Worm (Caenorhabditis elegans) whole organism, young adult: ENCODE measurements around the gene C49G7.10.

Experiments
- F49E8.2 ChIP-seq: sonication (generic microtip); optimal IDR thresholded peaks from 3 replicates; lab custom pipeline; 2017; ENCODE audit warnings: missing genetic modification characterization, mild to moderate bottlenecking, missing compliant biosample characterization, antibody characterized with exemption, moderate library complexity; ENCODE audit not compliant: insufficient read depth
- F52B5.7 ChIP-seq: sonication (generic microtip); optimal IDR thresholded peaks from 2 replicates; lab custom pipeline; 2016; ENCODE audit warnings: mild to moderate bottlenecking, missing genetic modification characterization, missing compliant biosample characterization
- F57A8.1 ChIP-seq: fragments of 200-800 bp; sonication (Bioruptor generic); optimal IDR thresholded peaks from 2 replicates; lab custom pipeline; 2018; ENCODE audit warnings: mild to moderate bottlenecking, missing genetic modification characterization, moderate library complexity, missing compliant biosample characterization
- T26A5.8 ChIP-seq: sonication (generic microtip); optimal IDR thresholded peaks from 2 replicates; lab custom pipeline; 2016; ENCODE audit warnings: missing genetic modification characterization, missing compliant biosample characterization
- Y67H2A.10 ChIP-seq: fragments of 200-800 bp; sonication (Bioruptor generic); conservative IDR thresholded peaks from 2 replicates; pipeline ENCODE4 v1.3.6; 2022; ENCODE audit warnings: missing genetic modification reagents, missing genetic modification characterization, missing compliant biosample characterization
- Y79H2A.3 ChIP-seq: fragments of 200-800 bp; sonication (Bioruptor generic); conservative IDR thresholded peaks from 2 replicates; pipeline ENCODE4 v1.3.6; 2022; ENCODE audit warnings: missing genetic modification reagents, missing genetic modification characterization, missing compliant biosample characterization
- Y95B8A.8 ChIP-seq: fragments of 200-800 bp; sonication (Bioruptor generic); IDR thresholded peaks from 2 replicates; pipeline ENCODE4 v1.3.6; 2022; ENCODE audit warnings: missing genetic modification reagents, missing genetic modification characterization, missing compliant biosample characterization
- ZK185.1 ChIP-seq: sonication (generic microtip); optimal IDR thresholded peaks from 2 replicates; lab custom pipeline; 2016; ENCODE audit warnings: mild to moderate bottlenecking, missing genetic modification characterization, missing compliant biosample characterization; ENCODE audit not compliant: poor library complexity, severe bottlenecking
- akir-1 ChIP-seq: fragments of 200-800 bp; sonication (Bioruptor generic); optimal IDR thresholded peaks from 2 replicates; lab custom pipeline; 2018; ENCODE audit warnings: mild to moderate bottlenecking, missing genetic modification characterization, moderate library complexity, missing compliant biosample characterization
- athp-1 ChIP-seq: sonication (generic microtip); optimal IDR thresholded peaks from 2 replicates; lab custom pipeline; 2017; ENCODE audit warnings: mild to moderate bottlenecking, missing genetic modification characterization, missing compliant biosample characterization
- bed-1 ChIP-seq: fragments of 200-800 bp; sonication (Bioruptor generic); IDR thresholded peaks from 2 replicates; pipeline ENCODE4 v1.3.6; 2022; ENCODE audit warnings: missing genetic modification reagents, missing genetic modification characterization, missing compliant biosample characterization
- cebp-1 ChIP-seq, 2 experiments: fragments of 200-800 bp in 1 of 2; sonication (Bioruptor generic) in 1 of 2; sonication (generic microtip) in 1 of 2; IDR thresholded peaks in 1 of 2; optimal IDR thresholded peaks in 1 of 2; 2 replicates each; pipeline versions ENCODE4 v1.3.6 to Lab custom; 2017 to 2022; ENCODE audit warnings: missing compliant biosample characterization in 2 of 2, missing genetic modification characterization in 2 of 2, mild to moderate bottlenecking in 1 of 2, missing genetic modification reagents in 1 of 2, moderate library complexity in 1 of 2
- ceh-79 ChIP-seq: sonication (generic microtip); optimal IDR thresholded peaks from 2 replicates; lab custom pipeline; 2017; ENCODE audit warnings: mild to moderate bottlenecking, missing genetic modification characterization, missing compliant biosample characterization
- ceh-91 ChIP-seq: fragments of 200-800 bp; sonication (Bioruptor generic); IDR thresholded peaks from 2 replicates; pipeline ENCODE4 v1.3.6; 2022; ENCODE audit warnings: missing genetic modification reagents, missing genetic modification characterization, missing compliant biosample characterization
- dox-1 ChIP-seq: fragments of 200-800 bp; sonication (Bioruptor generic); IDR thresholded peaks from 2 replicates; pipeline ENCODE4 v1.3.6; 2022; ENCODE audit warnings: missing genetic modification reagents, missing genetic modification characterization, missing compliant biosample characterization
- efl-1 ChIP-seq: fragments of 150-350 bp; optimal IDR thresholded peaks from 2 replicates; lab custom pipeline; 2014; ENCODE audit warnings: missing biosample characterization, missing genetic modification reagents, missing genetic modification characterization
- egl-44 ChIP-seq: fragments of 200-800 bp; sonication (Bioruptor generic); IDR thresholded peaks from 2 replicates; pipeline ENCODE4 v1.3.6; 2022; ENCODE audit warnings: missing genetic modification reagents, missing genetic modification characterization, missing compliant biosample characterization
- ets-4 ChIP-seq: fragments of 200-800 bp; sonication (Bioruptor generic); optimal IDR thresholded peaks from 2 replicates; lab custom pipeline; 2018; ENCODE audit warnings: mild to moderate bottlenecking, missing genetic modification characterization, missing compliant biosample characterization
- him-1 ChIP-seq: sonication (generic microtip); optimal IDR thresholded peaks from 2 replicates; lab custom pipeline; 2016; ENCODE audit warnings: missing genotype, missing genetic modification reagents, missing genetic modification characterization, missing compliant biosample characterization
- hlh-26 ChIP-seq: fragments of 200-800 bp; sonication (Bioruptor generic); conservative IDR thresholded peaks from 2 replicates; pipeline ENCODE4 v1.3.6; 2022; ENCODE audit warnings: missing genetic modification reagents, missing genetic modification characterization, missing compliant biosample characterization
- lag-1 ChIP-seq: fragments of 200-800 bp; sonication (Bioruptor generic); IDR thresholded peaks from 2 replicates; pipeline ENCODE4 v1.3.6; 2022; ENCODE audit warnings: missing genetic modification reagents, missing genetic modification characterization, missing compliant biosample characterization
- lir-1 ChIP-seq: fragments of 200-800 bp; sonication (Bioruptor generic); conservative IDR thresholded peaks from 2 replicates; pipeline ENCODE4 v1.3.6; 2022; ENCODE audit warnings: missing genetic modification reagents, missing genetic modification characterization, missing compliant biosample characterization
- lsl-1 ChIP-seq: fragments of 200-800 bp; sonication (Bioruptor generic); optimal IDR thresholded peaks from 2 replicates; lab custom pipeline; 2018; ENCODE audit warnings: mild to moderate bottlenecking, missing genetic modification characterization, moderate library complexity, missing compliant biosample characterization
- lsy-27 ChIP-seq: sonication (generic microtip); optimal IDR thresholded peaks from 2 replicates; lab custom pipeline; 2017; ENCODE audit warnings: missing genetic modification characterization, mild to moderate bottlenecking, missing compliant biosample characterization, antibody characterized with exemption, missing genotype, borderline replicate concordance; ENCODE audit not compliant: insufficient read depth
- madf-10 ChIP-seq: sonication (generic microtip); optimal IDR thresholded peaks from 2 replicates; lab custom pipeline; 2016; ENCODE audit warnings: mild to moderate bottlenecking, missing genetic modification characterization, missing compliant biosample characterization
- nfya-1 ChIP-seq: sonication (generic microtip); optimal IDR thresholded peaks from 2 replicates; lab custom pipeline; 2017; ENCODE audit warnings: antibody characterized with exemption, missing compliant biosample characterization, missing genetic modification characterization, borderline replicate concordance; ENCODE audit not compliant: insufficient read depth
- nhr-27 ChIP-seq: fragments of 200-800 bp; sonication (Bioruptor generic); optimal IDR thresholded peaks from 2 replicates; lab custom pipeline; 2018; ENCODE audit warnings: mild to moderate bottlenecking, missing genetic modification characterization, moderate library complexity, missing compliant biosample characterization
- pha-4 ChIP-seq: fragments of 150-350 bp; sonication (generic microtip); optimal IDR thresholded peaks from 2 replicates; lab custom pipeline; 2014; ENCODE audit warnings: missing biosample characterization, missing genetic modification reagents, missing genetic modification characterization
- snpc-3.4 ChIP-seq: sonication (generic microtip); optimal IDR thresholded peaks from 2 replicates; lab custom pipeline; 2017; ENCODE audit warnings: missing genetic modification characterization, mild to moderate bottlenecking, missing compliant biosample characterization, antibody characterized with exemption, moderate library complexity, missing genotype, missing genetic modification reagents
- sptf-2 ChIP-seq: fragments of 200-800 bp; sonication (Bioruptor generic); optimal IDR thresholded peaks from 2 replicates; lab custom pipeline; 2018; ENCODE audit warnings: mild to moderate bottlenecking, missing genetic modification characterization, missing compliant biosample characterization
- xnd-1 ChIP-seq: sonication (generic microtip); optimal IDR thresholded peaks from 2 replicates; lab custom pipeline; 2016; ENCODE audit warnings: missing genotype, missing genetic modification reagents, missing genetic modification characterization, missing compliant biosample characterization
- zfh-2 ChIP-seq: fragments of 200-800 bp; sonication (Bioruptor generic); conservative IDR thresholded peaks from 2 replicates; pipeline ENCODE4 v1.3.6; 2022; ENCODE audit warnings: missing genetic modification reagents, missing genetic modification characterization, missing compliant biosample characterization
- zim-3 ChIP-seq: sonication (generic microtip); optimal IDR thresholded peaks from 2 replicates; lab custom pipeline; 2017; ENCODE audit warnings: mild to moderate bottlenecking, missing genetic modification characterization, moderate library complexity, missing compliant biosample characterization
- ztf-28 ChIP-seq: fragments of 200-800 bp; sonication (Bioruptor generic); IDR thresholded peaks from 2 replicates; pipeline ENCODE4 v1.3.6; 2022; ENCODE audit warnings: missing genetic modification reagents, missing genetic modification characterization, missing compliant biosample characterization

C49G7.10 gene

ce11 chrV:4024777-4025176 lies 17.0 kb downstream of the C49G7.10 start, which contains the start of gene K09D9.1 (continued):
- TF ChIP-seq ZK185.1 (peak; percentile 31), egl-44 (no peak), cebp-1 (GFP tag; IDR thresholded peaks at IDR 0.05; lab: Robert Waterston, UW) (peak; percentile 93), cebp-1 (tag; optimal IDR thresholded peaks at IDR 0.05; lab: Kevin White, UChicago) (peak; percentile 95), xnd-1 (tag; lab: Kevin White, UChicago) (no peak), madf-10 (no peak), ets-4 (peak; percentile 2), nhr-27 (no peak), Y67H2A.10 (GFP tag; lab: Robert Waterston, UW) (no peak), Y95B8A.8 (GFP tag; lab: Robert Waterston, UW) (no peak), lsy-27 (tag; lab: Kevin White, UChicago) (no peak), dox-1 (GFP tag; lab: Robert Waterston, UW) (peak; percentile 53; the same call in 1 of the 2 replicates), nfya-1 (no peak)
- TF ChIP-seq, all 124 proteins: peak for 11

ce11 chrV:4022309-4022708 lies 19.5 kb downstream of the C49G7.10 start, which contains the start of gene cyp-35A3:
TSS of gene cyp-35A3 (plus strand) at chrV:4022609.
- TF ChIP-seq F52B5.7 (no peak), athp-1 (no peak), F49E8.2 (tag; lab: Kevin White, UChicago) (no peak), T26A5.8 (tag; lab: Kevin White, UChicago) (no peak), zfh-2 (GFP tag; lab: Robert Waterston, UW) (no peak)

ce11 chrV:4021776-4022175 lies 20.0 kb downstream of the C49G7.10 start, which contains the start of gene K09D9.14:
TSS of gene K09D9.14 (minus strand) at chrV:4021876.
- TF ChIP-seq ceh-91 (GFP tag; lab: Robert Waterston, UW) (no peak), lir-1 (GFP tag; lab: Robert Waterston, UW) (no peak), Y95B8A.8 (GFP tag; lab: Robert Waterston, UW) (no peak), F57A8.1 (no peak), akir-1 (GFP tag; lab: Kevin White, UChicago) (no peak), pha-4 (tag; lab: Kevin White, UChicago) (no peak), hlh-26 (GFP tag; lab: Robert Waterston, UW) (no peak), nfya-1 (no peak), snpc-3.4 (tag; lab: Kevin White, UChicago) (no peak), bed-1 (no peak), ztf-28 (GFP tag; lab: Robert Waterston, UW) (no peak), lsl-1 (GFP tag; lab: Kevin White, UChicago) (no peak), sptf-2 (no peak), ceh-79 (tag; lab: Kevin White, UChicago) (no peak), zim-3 (tag; lab: Kevin White, UChicago) (no peak)
- TF ChIP-seq, all 124 proteins: peak for 0

DNA sequence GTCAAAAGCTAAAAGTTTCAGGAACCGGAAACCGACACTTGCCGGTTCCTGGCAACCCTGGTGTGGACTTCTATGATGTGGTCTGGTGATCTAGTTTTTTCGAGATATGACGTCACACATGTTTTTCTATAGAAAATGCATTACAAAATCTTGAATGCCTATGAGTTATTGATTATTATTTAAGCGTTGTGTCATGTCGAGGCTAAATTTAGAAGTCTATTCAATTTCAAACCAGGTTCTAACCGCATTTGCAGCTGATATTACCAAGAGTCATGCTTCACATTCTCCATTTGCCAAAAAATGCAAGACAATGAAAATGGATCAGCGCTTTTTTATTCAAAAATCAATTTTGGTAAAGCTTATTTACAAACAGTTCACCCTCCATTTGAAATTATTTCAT lies 22.6 kb downstream of the C49G7.10 start, which contains the start of gene K09D9.3:
Gene K09D9.3 (plus strand): TSS at position 301 of the 400 bp plus-strand sequence.
- no peak for TF ChIP-seq F57A8.1
- no peak for TF ChIP-seq efl-1 (GFP tag; lab: Kevin White, UChicago)
- TF ChIP-seq him-1 (tag; lab: Kevin White, UChicago): no peak
- TF ChIP-seq Y79H2A.3 (GFP tag; lab: Robert Waterston, UW): no peak
- TF ChIP-seq madf-10: no peak
- no peak for TF ChIP-seq lag-1 (GFP tag; lab: Robert Waterston, UW)
